Worm (Caenorhabditis elegans) whole organism, L4 larva: ENCODE measurements around the gene K10B4.3.

Experiments
- F49E8.2 ChIP-seq: sonication (generic microtip); optimal IDR thresholded peaks from 2 replicates; lab custom pipeline; 2016; ENCODE audit warnings: missing compliant biosample characterization, mild to moderate bottlenecking, missing genetic modification characterization, borderline replicate concordance
- Y105C5A.15 ChIP-seq: fragments of 200-800 bp; sonication (Bioruptor generic); IDR thresholded peaks from 2 replicates; pipeline ENCODE4 v1.3.6; 2022; ENCODE audit warnings: missing genetic modification characterization, missing compliant biosample characterization
- ZK546.5 ChIP-seq, 2 experiments: sonication (generic microtip); optimal IDR thresholded peaks; 2 replicates each; lab custom pipeline; 2017; ENCODE audit warnings: missing biosample characterization in 2 of 2, missing genetic modification characterization in 2 of 2
- aha-1 ChIP-seq: fragments of 150-350 bp; peaks from one replicate; lab custom pipeline; 2014; ENCODE audit warnings: missing biosample characterization, missing genetic modification characterization
- arid-1 ChIP-seq: fragments of 200-800 bp; sonication (Bioruptor generic); conservative IDR thresholded peaks from 2 replicates; pipeline ENCODE4 v1.3.6; 2022; ENCODE audit warnings: missing genetic modification reagents, missing genetic modification characterization, missing compliant biosample characterization
- attf-4 ChIP-seq: sonication (generic microtip); optimal IDR thresholded peaks from 3 replicates; lab custom pipeline; 2017; ENCODE audit warnings: missing biosample characterization, missing genetic modification characterization
- ceh-32 ChIP-seq: sonication (generic microtip); optimal IDR thresholded peaks from 2 replicates; lab custom pipeline; 2016; ENCODE audit warnings: mild to moderate bottlenecking, missing genetic modification characterization, missing compliant biosample characterization; ENCODE audit not compliant: poor library complexity
- ceh-82 ChIP-seq: sonication (generic microtip); optimal IDR thresholded peaks from 2 replicates; lab custom pipeline; 2017; ENCODE audit warnings: missing biosample characterization, missing genetic modification characterization
- daf-16 ChIP-seq, 3 experiments: sonication (generic microtip); optimal IDR thresholded peaks; 2 replicates each; lab custom pipeline; 2016 to 2017; ENCODE audit warnings: missing genetic modification characterization in 3 of 3, missing genetic modification reagents in 3 of 3, mild to moderate bottlenecking in 2 of 3, missing compliant biosample characterization in 2 of 3, missing biosample characterization in 1 of 3, moderate library complexity in 1 of 3
- dmd-8 ChIP-seq: fragments of 200-800 bp; sonication (Bioruptor generic); IDR thresholded peaks from 2 replicates; pipeline ENCODE4 v1.3.6; 2022; ENCODE audit warnings: missing genetic modification characterization, missing compliant biosample characterization
- duxl-1 ChIP-seq: sonication (generic microtip); optimal IDR thresholded peaks from 2 replicates; lab custom pipeline; 2016; ENCODE audit warnings: mild to moderate bottlenecking, missing genetic modification characterization, moderate library complexity, missing compliant biosample characterization; ENCODE audit not compliant: poor library complexity
- egl-27 ChIP-seq: sonication (generic microtip); optimal IDR thresholded peaks from 3 replicates; lab custom pipeline; 2017; ENCODE audit warnings: missing biosample characterization, missing genetic modification reagents, missing genetic modification characterization
- hif-1 ChIP-seq, 2 experiments: sonication (generic microtip); optimal IDR thresholded peaks; 2 replicates each; lab custom pipeline; 2016 to 2017; ENCODE audit warnings: missing compliant biosample characterization in 2 of 2, missing genetic modification characterization in 2 of 2, missing genetic modification reagents in 2 of 2, missing genotype in 2 of 2, mild to moderate bottlenecking in 1 of 2
- hmg-1.1 ChIP-seq: fragments of 200-800 bp; sonication (Bioruptor generic); IDR thresholded peaks from 2 replicates; pipeline ENCODE4 v1.3.6; 2022; ENCODE audit warnings: missing genetic modification reagents, missing genetic modification characterization, missing compliant biosample characterization
- lim-7 ChIP-seq: fragments of 200-800 bp; sonication (Bioruptor generic); IDR thresholded peaks from 2 replicates; pipeline ENCODE4 v1.3.6; 2022; ENCODE audit warnings: missing genetic modification characterization, missing compliant biosample characterization
- lin-15B ChIP-seq: fragments of 150-350 bp; sonication (generic microtip); optimal IDR thresholded peaks from 3 replicates; lab custom pipeline; 2014; ENCODE audit warnings: missing biosample characterization, missing genetic modification characterization
- lin-38 ChIP-seq: fragments of 200-800 bp; sonication (Bioruptor generic); IDR thresholded peaks from 2 replicates; pipeline ENCODE4 v1.3.6; 2022; ENCODE audit warnings: missing genetic modification reagents, missing genetic modification characterization, missing compliant biosample characterization
- lin-39 ChIP-seq: fragments of 150-350 bp; optimal IDR thresholded peaks from 2 replicates; lab custom pipeline; 2014; ENCODE audit warnings: missing biosample characterization, missing genetic modification reagents, missing genetic modification characterization
- lir-3 ChIP-seq: sonication (generic microtip); optimal IDR thresholded peaks from 2 replicates; lab custom pipeline; 2016; ENCODE audit warnings: mild to moderate bottlenecking, missing genetic modification characterization, missing compliant biosample characterization
- lsy-2 ChIP-seq, 2 experiments: fragments of 150-350 bp in 1 of 2; sonication (generic microtip) in 1 of 2; optimal IDR thresholded peaks; 2 replicates each; lab custom pipeline; 2014 to 2017; ENCODE audit warnings: missing biosample characterization in 2 of 2, missing genetic modification characterization in 2 of 2
- madf-9 ChIP-seq: fragments of 200-800 bp; sonication (Bioruptor generic); conservative IDR thresholded peaks from 2 replicates; pipeline ENCODE4 v1.3.6; 2022; ENCODE audit warnings: missing genetic modification reagents, missing genetic modification characterization, missing compliant biosample characterization
- mdl-1 ChIP-seq, 2 experiments: fragments of 150-350 bp in 1 of 2; sonication (generic microtip) in 1 of 2; optimal IDR thresholded peaks; 2 replicates each; lab custom pipeline; 2014 to 2017; ENCODE audit warnings: missing biosample characterization in 2 of 2, missing genetic modification characterization in 2 of 2
- nhr-11 ChIP-seq: fragments of 150-350 bp; optimal IDR thresholded peaks from 2 replicates; lab custom pipeline; 2014; ENCODE audit warnings: missing biosample characterization, missing genetic modification characterization
- nhr-111 ChIP-seq: fragments of 200-800 bp; sonication (Bioruptor generic); optimal IDR thresholded peaks from 2 replicates; lab custom pipeline; 2018; ENCODE audit warnings: mild to moderate bottlenecking, missing genetic modification characterization, missing compliant biosample characterization
- nhr-41 ChIP-seq: fragments of 200-800 bp; sonication (Bioruptor generic); IDR thresholded peaks from 2 replicates; pipeline ENCODE4 v1.3.6; 2022; ENCODE audit warnings: missing genetic modification reagents, missing genetic modification characterization, missing compliant biosample characterization
- nhr-48 ChIP-seq: sonication (generic microtip); optimal IDR thresholded peaks from 2 replicates; lab custom pipeline; 2016; ENCODE audit warnings: mild to moderate bottlenecking, missing genetic modification characterization, missing compliant biosample characterization
- nhr-6 ChIP-seq: fragments of 150-350 bp; optimal IDR thresholded peaks from 2 replicates; lab custom pipeline; 2014; ENCODE audit warnings: missing biosample characterization, missing genetic modification characterization
- php-3 ChIP-seq: fragments of 200-800 bp; sonication (Bioruptor generic); IDR thresholded peaks from 2 replicates; pipeline ENCODE4 v1.3.6; 2022; ENCODE audit warnings: missing genetic modification reagents, missing genetic modification characterization, missing compliant biosample characterization
- pqm-1 ChIP-seq: sonication (generic microtip); optimal IDR thresholded peaks from 2 replicates; lab custom pipeline; 2017; ENCODE audit warnings: missing biosample characterization, missing genetic modification characterization
- spr-3 ChIP-seq: fragments of 200-800 bp; sonication (Bioruptor generic); optimal IDR thresholded peaks from 2 replicates; lab custom pipeline; 2018; ENCODE audit warnings: mild to moderate bottlenecking, missing genetic modification characterization, missing compliant biosample characterization
- unc-62 ChIP-seq, 3 experiments: fragments of 150-350 bp in 1 of 3; sonication (generic microtip); optimal IDR thresholded peaks in 2 of 3; peaks in 1 of 3; 1 replicate in 1 of 3; 2 replicates in 2 of 3; lab custom pipeline; 2014 to 2017; ENCODE audit warnings: missing biosample characterization in 3 of 3, missing genetic modification characterization in 3 of 3, missing genetic modification reagents in 3 of 3, missing genotype in 1 of 3
- zfp-2 ChIP-seq: sonication (generic microtip); optimal IDR thresholded peaks from 2 replicates; lab custom pipeline; 2016; ENCODE audit warnings: mild to moderate bottlenecking, missing genetic modification characterization, missing compliant biosample characterization
- zip-2 ChIP-seq: fragments of 150-350 bp; optimal IDR thresholded peaks from 2 replicates; lab custom pipeline; 2014; ENCODE audit warnings: missing biosample characterization, missing genetic modification characterization

The K10B4.3 gene

ce11 chrII:146933-147332 is 25.9 kb upstream of the K10B4.3 start, which contains the start of gene T25D3.4:
TSS of gene T25D3.4 (plus strand) at chrII:147233.
- TF ChIP-seq aha-1 (tag; lab: Kevin White, UChicago) = peak; percentile 29
- peak in 1 of 2 experiments; percentile 43 for TF ChIP-seq hif-1 (tag; optimal IDR thresholded peaks at IDR 0.05; lab: Kevin White, UChicago)
- no peak for TF ChIP-seq Y105C5A.15 (GFP tag; lab: Robert Waterston, UW)

- no peak for TF ChIP-seq zfp-2 (tag; lab: Kevin White, UChicago)
- TF ChIP-seq hmg-1.1 = no peak
- TF ChIP-seq F49E8.2 = no peak
Measured at ce11 chrII:135166-135565, 14.1 kb upstream of the K10B4.3 start, which contains the start of gene K10B4.1. TSS of gene K10B4.1 (plus strand) at chrII:135466.

- TF ChIP-seq attf-4 = no peak
- no peak for TF ChIP-seq nhr-41 (GFP tag; lab: Robert Waterston, UW)
- no peak for TF ChIP-seq aha-1 (tag; lab: Kevin White, UChicago)
- TF ChIP-seq daf-16 (GFP tag; optimal IDR thresholded peaks at IDR 0.05; lab: Kevin White, UChicago) = no peak
- TF ChIP-seq daf-16 (tag; optimal IDR thresholded peaks at IDR 0.05; lab: Kevin White, UChicago) = no peak
- no peak for TF ChIP-seq duxl-1 (tag; lab: Kevin White, UChicago)
- TF ChIP-seq pqm-1 (tag; lab: Kevin White, UChicago) = no peak
- TF ChIP-seq ZK546.5 (tag; optimal IDR thresholded peaks at IDR 0.05; lab: Kevin White, UChicago) = no peak
- TF ChIP-seq zip-2 (tag; lab: Kevin White, UChicago) = no peak
- TF ChIP-seq hmg-1.1 = no peak
- no peak for TF ChIP-seq madf-9 (GFP tag; lab: Robert Waterston, UW)
- TF ChIP-seq lsy-2 (tag; optimal IDR thresholded peaks at IDR 0.05; lab: Kevin White, UChicago) = no peak
- no peak for TF ChIP-seq nhr-48
- no peak for TF ChIP-seq lin-38 (GFP tag; lab: Robert Waterston, UW)
- TF ChIP-seq lim-7 (GFP tag; lab: Robert Waterston, UW) = no peak
Measured at ce11 chrII:133548-134275, 12.7 kb upstream of the K10B4.3 start, which contains the start of gene cwn-1. TSS of gene cwn-1 (minus strand) at chrII:133598.

- TF ChIP-seq lin-39 = no peak
- TF ChIP-seq ceh-82 = no peak
- no peak for TF ChIP-seq php-3 (GFP tag; lab: Robert Waterston, UW)
- no peak for TF ChIP-seq mdl-1 (tag; optimal IDR thresholded peaks at IDR 0.05; lab: Kevin White, UChicago)
- TF ChIP-seq egl-27 = no peak
- TF ChIP-seq, all 104 proteins: peak for 0
Measured at ce11 chrII:129770-130169, 8.7 kb upstream of the K10B4.3 start.

ce11 chrII:128929-129328 is 7.9 kb upstream of the K10B4.3 start, which contains the start of gene srd-3:
TSS of gene srd-3 (minus strand) at chrII:129029.
- TF ChIP-seq Y105C5A.15 (GFP tag; lab: Robert Waterston, UW) (no peak), unc-62 (GFP tag; optimal IDR thresholded peaks at IDR 0.05 in 1 of 2; lab: Kevin White, UChicago) (no peak), unc-62 (tag; optimal IDR thresholded peaks at IDR 0.05; lab: Kevin White, UChicago) (no peak), dmd-8 (no peak), spr-3 (GFP tag; lab: Kevin White, UChicago) (no peak), attf-4 (no peak), lin-15B (tag; lab: Kevin White, UChicago) (no peak), lir-3 (tag; lab: Kevin White, UChicago) (no peak), arid-1 (GFP tag; lab: Robert Waterston, UW) (no peak), nhr-111 (GFP tag; lab: Kevin White, UChicago) (no peak), ceh-32 (tag; lab: Kevin White, UChicago) (no peak), hif-1 (tag; optimal IDR thresholded peaks at IDR 0.05; lab: Kevin White, UChicago) (no peak), php-3 (GFP tag; lab: Robert Waterston, UW) (no peak), nhr-6 (tag; lab: Kevin White, UChicago) (no peak), nhr-11 (tag; lab: Kevin White, UChicago) (no peak), nhr-41 (GFP tag; lab: Robert Waterston, UW) (no peak)
- TF ChIP-seq, all 104 proteins: peak for 0
